Worm (Caenorhabditis elegans) whole organism, dauer: Measurements from ENCODE around the gene F57G9.3.

Experiments
- unc-62 ChIP-seq: sonication (generic microtip); optimal IDR thresholded peaks from 2 replicates; lab custom pipeline; 2017; ENCODE audit warnings: missing biosample characterization, missing genetic modification reagents, missing genetic modification characterization

Gene F57G9.3

ce11 chrII:12382625-12383562 lies 27.1 kb downstream of the F57G9.3 start, which contains the start of gene btb-14:
btb-14 (plus strand) TSS chrII:12383463.
- no peak for TF ChIP-seq unc-62 (GFP tag; lab: Kevin White, UChicago)

DNA sequence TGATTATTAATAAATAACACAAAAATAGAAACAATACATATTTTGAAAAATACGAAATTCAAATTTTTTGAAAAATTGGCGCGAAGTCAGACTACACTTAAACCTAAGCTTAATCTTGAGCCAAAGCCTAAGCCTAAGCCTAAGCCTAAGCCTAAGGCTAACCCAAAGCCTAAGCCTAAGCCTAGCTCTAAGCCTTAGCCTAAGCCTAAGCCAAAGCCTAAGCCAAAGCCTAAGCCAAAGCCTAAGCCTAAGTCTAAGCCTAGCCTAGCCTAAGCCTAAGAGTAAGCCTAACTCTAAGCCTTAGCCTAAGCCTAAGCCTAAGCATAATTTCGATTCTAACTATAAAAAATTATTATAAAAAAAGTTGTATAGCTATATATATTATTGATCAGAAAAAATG lies 29.1 kb downstream of the F57G9.3 start:
- TF ChIP-seq unc-62 (GFP tag; lab: Kevin White, UChicago): no peak

- TF ChIP-seq unc-62 (GFP tag; lab: Kevin White, UChicago): no peak
These were observed 30.6 kb downstream of the F57G9.3 start, which contains the start of gene marc-5 for ce11 chrII:12379430-12379829. marc-5 (minus strand) TSS chrII:12379530.

- TF ChIP-seq unc-62 (GFP tag; lab: Kevin White, UChicago): no peak
These were observed 31.2 kb downstream of the F57G9.3 start for ce11 chrII:12378793-12379192.

DNA sequence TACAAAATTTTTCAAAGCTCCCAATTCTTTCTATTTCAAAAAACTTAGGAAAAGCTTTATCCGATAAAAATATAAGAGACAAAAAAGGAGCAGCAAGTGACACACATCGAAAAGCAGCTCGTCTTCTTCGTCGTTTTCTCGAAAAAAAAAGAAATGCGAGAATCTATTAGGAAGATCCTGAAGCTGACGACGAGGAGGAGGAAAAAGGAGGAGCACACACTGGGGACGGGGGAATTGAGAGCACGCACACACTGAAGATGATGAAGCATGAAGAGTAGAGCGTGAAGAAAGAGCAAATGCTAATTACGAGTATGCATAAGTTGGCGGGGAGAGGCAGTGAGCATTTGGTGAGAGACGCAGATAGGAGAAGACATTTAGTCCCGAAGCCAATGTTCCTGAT lies 36.1 kb downstream of the F57G9.3 start:
- TF ChIP-seq unc-62 (GFP tag; lab: Kevin White, UChicago): no peak

DNA sequence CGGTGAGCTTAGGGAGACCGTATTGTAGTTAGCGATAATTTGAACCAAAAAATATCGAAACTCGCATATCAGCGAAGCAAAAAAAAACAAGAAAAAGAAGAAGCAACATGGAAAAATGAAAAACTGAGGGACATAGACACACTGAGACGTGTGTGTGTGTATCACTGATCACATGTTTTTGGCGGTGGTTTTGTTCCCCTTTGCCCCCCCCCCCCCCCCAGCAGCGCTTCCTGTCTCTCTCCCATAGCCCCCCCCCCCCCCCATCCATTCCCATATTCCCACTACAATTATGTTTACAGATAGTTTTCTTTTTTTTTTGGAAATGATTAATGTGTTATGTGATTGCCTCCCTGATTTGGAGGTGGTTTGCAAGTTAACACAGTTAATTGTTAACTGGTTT lies 40.8 kb downstream of the F57G9.3 start:
- no peak for TF ChIP-seq unc-62 (GFP tag; lab: Kevin White, UChicago)

DNA sequence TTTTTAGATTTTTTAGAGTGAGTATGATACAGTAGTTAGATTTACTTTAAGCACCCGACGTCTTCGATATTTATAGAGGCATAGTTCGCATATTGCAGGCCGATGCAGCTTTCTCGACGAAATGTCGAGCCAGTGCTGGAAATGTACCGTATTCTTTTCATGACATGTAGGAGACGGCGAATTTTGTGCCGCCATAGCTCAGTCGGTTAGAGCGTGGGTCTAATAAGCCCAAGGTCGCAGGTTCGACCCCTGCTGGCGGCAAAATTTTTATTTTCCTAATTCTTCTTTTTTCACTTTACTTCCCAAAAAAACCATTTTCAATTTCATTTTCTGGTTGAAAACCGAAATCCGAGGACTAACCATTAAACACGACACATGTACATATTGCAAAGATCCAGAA lies 47.7 kb downstream of the F57G9.3 start:
- no peak for TF ChIP-seq unc-62 (GFP tag; lab: Kevin White, UChicago)
